Fruit fly (Drosophila melanogaster) whole organism: ENCODE data around the gene Ppt2.

Experiments used
- EcR ChIP-seq, 2 experiments: fragments of >200 bp; optimal IDR thresholded peaks; 2 replicates each; lab custom pipeline; 2017; ENCODE audit warnings: missing biosample characterization in 2 of 2, missing genetic modification characterization in 2 of 2, missing genetic modification reagents in 2 of 2
- psq ChIP-seq: fragments of >200 bp; optimal IDR thresholded peaks from 2 replicates; lab custom pipeline; 2017

DNA sequence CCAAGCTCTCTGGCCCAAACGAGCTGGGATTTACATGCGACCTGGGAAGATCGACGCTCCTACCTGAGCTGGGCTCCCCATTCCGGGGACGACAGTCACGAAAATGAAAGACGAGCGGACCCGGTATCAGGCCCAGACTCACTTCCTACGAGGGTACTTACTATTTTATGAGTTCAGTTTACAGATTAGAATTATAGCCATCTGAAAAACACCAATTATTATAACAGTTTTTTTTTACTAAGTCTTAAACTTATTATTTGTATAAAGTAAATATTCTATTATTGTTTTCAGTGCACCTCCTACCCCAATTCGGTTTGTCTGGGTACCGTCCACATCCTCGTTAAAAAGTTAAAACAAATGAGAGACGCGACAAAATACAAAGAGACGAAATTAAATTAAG lies 46.3 kb downstream of the Ppt2 start:
- TF ChIP-seq EcR (GFP tag; optimal IDR thresholded peaks at IDR 0.05; lab: Kevin White, UChicago) (no peak), psq (no peak)
